Worm (Caenorhabditis elegans) whole organism, L1 larva: Measurements from ENCODE around the gene lrch-1.
A peak's percentile ranks its signal among the peaks of the same experiment; 100 is the strongest.

Source experiments
- F16B12.6 ChIP-seq: fragments of 150-350 bp; optimal IDR thresholded peaks from 2 replicates; lab custom pipeline; 2014; ENCODE audit warnings: missing biosample characterization, missing genetic modification characterization
- Y116A8C.19 ChIP-seq: sonication (generic microtip); optimal IDR thresholded peaks from 2 replicates; lab custom pipeline; 2016; ENCODE audit warnings: missing compliant biosample characterization, missing genetic modification characterization, borderline replicate concordance
- aly-2 ChIP-seq: fragments of 150-350 bp; optimal IDR thresholded peaks from 2 replicates; lab custom pipeline; 2014; ENCODE audit warnings: missing biosample characterization, missing genetic modification characterization
- ama-1 ChIP-seq: fragments of 150-350 bp; optimal IDR thresholded peaks from 2 replicates; lab custom pipeline; 2014
- ceh-8 ChIP-seq: fragments of 200-800 bp; sonication (Bioruptor generic); optimal IDR thresholded peaks from 2 replicates; lab custom pipeline; 2018; ENCODE audit warnings: mild to moderate bottlenecking, missing genetic modification characterization, moderate library complexity, missing compliant biosample characterization
- ceh-88 ChIP-seq: fragments of 200-800 bp; sonication (Bioruptor generic); IDR thresholded peaks from 2 replicates; pipeline ENCODE4 v1.3.6; 2022; ENCODE audit warnings: missing genetic modification characterization, missing compliant biosample characterization
- ceh-90 ChIP-seq: sonication (generic microtip); optimal IDR thresholded peaks from 2 replicates; lab custom pipeline; 2016; ENCODE audit warnings: missing genetic modification characterization, missing compliant biosample characterization
- ces-1 ChIP-seq: fragments of 150-350 bp; optimal IDR thresholded peaks from 2 replicates; lab custom pipeline; 2014; ENCODE audit warnings: missing biosample characterization, missing genetic modification reagents, missing genetic modification characterization
- dpl-1 ChIP-seq, 3 experiments: fragments of 150-350 bp in 2 of 3; sonication (generic microtip) in 1 of 3; optimal IDR thresholded peaks; 2 replicates each; lab custom pipeline; 2014 to 2017; ENCODE audit warnings: missing biosample characterization in 3 of 3, missing genetic modification characterization in 3 of 3, missing genetic modification reagents in 3 of 3
- efl-1 ChIP-seq, 4 experiments: fragments of 150-350 bp; optimal IDR thresholded peaks in 3 of 4; peaks in 1 of 4; 1 replicate in 1 of 4; 2 replicates in 3 of 4; lab custom pipeline; 2014; ENCODE audit warnings: missing biosample characterization in 2 of 4, missing genetic modification characterization in 2 of 4, missing genetic modification reagents in 2 of 4
- efl-3 ChIP-seq: fragments of 200-800 bp; sonication (Bioruptor generic); optimal IDR thresholded peaks from 2 replicates; lab custom pipeline; 2018; ENCODE audit warnings: mild to moderate bottlenecking, missing genetic modification characterization, missing compliant biosample characterization
- egl-13 ChIP-seq: sonication (generic microtip); optimal IDR thresholded peaks from 2 replicates; lab custom pipeline; 2016; ENCODE audit warnings: missing genotype, missing genetic modification reagents, missing genetic modification characterization, missing compliant biosample characterization
- egl-27 ChIP-seq, 2 experiments: fragments of 150-350 bp in 1 of 2; sonication (generic microtip); optimal IDR thresholded peaks; 3 replicates each; lab custom pipeline; 2017 to 2018; ENCODE audit warnings: missing biosample characterization in 2 of 2, missing genetic modification characterization in 2 of 2, missing genetic modification reagents in 2 of 2
- elt-2 ChIP-seq: sonication (generic microtip); optimal IDR thresholded peaks from 2 replicates; lab custom pipeline; 2016; ENCODE audit warnings: missing genetic modification characterization, mild to moderate bottlenecking, inconsistent platforms, missing compliant biosample characterization, missing genetic modification reagents
- elt-3 ChIP-seq, 6 experiments: fragments of 150-350 bp in 1 of 6; sonication (generic microtip); optimal IDR thresholded peaks; 2 replicates each; lab custom pipeline; 2017 to 2018; ENCODE audit warnings: missing biosample characterization in 6 of 6, missing genetic modification characterization in 6 of 6, inconsistent platforms in 1 of 6
- ets-5 ChIP-seq: fragments of 200-800 bp; sonication (Bioruptor generic); IDR thresholded peaks from 2 replicates; pipeline ENCODE4 v1.3.6; 2022; ENCODE audit warnings: missing genetic modification characterization, missing compliant biosample characterization
- fkh-10 ChIP-seq: sonication (generic microtip); optimal IDR thresholded peaks from 2 replicates; lab custom pipeline; 2017; ENCODE audit warnings: missing biosample characterization, missing genetic modification reagents, missing genetic modification characterization
- fkh-8 ChIP-seq: sonication (generic microtip); optimal IDR thresholded peaks from 2 replicates; lab custom pipeline; 2016; ENCODE audit warnings: mild to moderate bottlenecking, missing genetic modification characterization, missing compliant biosample characterization
- hlh-17 ChIP-seq: fragments of 200-800 bp; sonication (Bioruptor generic); optimal IDR thresholded peaks from 2 replicates; lab custom pipeline; 2018; ENCODE audit warnings: missing genetic modification characterization, mild to moderate bottlenecking, missing compliant biosample characterization, moderate library complexity, borderline replicate concordance
- hlh-4 ChIP-seq: sonication (generic microtip); optimal IDR thresholded peaks from 2 replicates; lab custom pipeline; 2016; ENCODE audit warnings: mild to moderate bottlenecking, missing genetic modification characterization, missing compliant biosample characterization
- lin-13 ChIP-seq: fragments of 150-350 bp; optimal IDR thresholded peaks from 2 replicates; lab custom pipeline; 2014; ENCODE audit warnings: missing biosample characterization, missing genetic modification reagents, missing genetic modification characterization
- lin-14 ChIP-seq: fragments of 200-800 bp; sonication (Bioruptor generic); optimal IDR thresholded peaks from 2 replicates; lab custom pipeline; 2018; ENCODE audit warnings: mild to moderate bottlenecking, missing genetic modification characterization, moderate library complexity, missing compliant biosample characterization
- lin-35 ChIP-seq, 2 experiments: fragments of 150-350 bp; optimal IDR thresholded peaks; 2 replicates each; lab custom pipeline; 2014; ENCODE audit warnings: missing biosample characterization in 2 of 2, missing genetic modification characterization in 2 of 2, missing genetic modification reagents in 2 of 2
- lin-39 ChIP-seq: fragments of 150-350 bp; optimal IDR thresholded peaks from 2 replicates; lab custom pipeline; 2014; ENCODE audit warnings: missing biosample characterization, missing genetic modification reagents, missing genetic modification characterization
- lsy-2 ChIP-seq, 2 experiments: fragments of 150-350 bp; optimal IDR thresholded peaks; 2 replicates each; lab custom pipeline; 2014; ENCODE audit warnings: missing biosample characterization in 2 of 2, missing genetic modification characterization in 2 of 2
- mep-1 ChIP-seq: fragments of 150-350 bp; optimal IDR thresholded peaks from 2 replicates; lab custom pipeline; 2014; ENCODE audit warnings: missing biosample characterization, missing genetic modification characterization
- nhr-12 ChIP-seq: sonication (generic microtip); optimal IDR thresholded peaks from 2 replicates; lab custom pipeline; 2017; ENCODE audit warnings: missing biosample characterization, missing genetic modification characterization
- nhr-19 ChIP-seq: fragments of 200-800 bp; sonication (Bioruptor generic); conservative IDR thresholded peaks from 2 replicates; pipeline ENCODE4 v1.3.6; 2022; ENCODE audit warnings: missing genetic modification characterization, missing compliant biosample characterization
- nhr-47 ChIP-seq: sonication (generic microtip); optimal IDR thresholded peaks from 2 replicates; lab custom pipeline; 2016; ENCODE audit warnings: mild to moderate bottlenecking, missing genetic modification characterization, moderate library complexity, missing compliant biosample characterization
- nhr-71 ChIP-seq: sonication (generic microtip); optimal IDR thresholded peaks from 2 replicates; lab custom pipeline; 2016; ENCODE audit warnings: mild to moderate bottlenecking, missing genetic modification characterization, moderate library complexity, missing compliant biosample characterization
- nhr-77 ChIP-seq: fragments of 150-350 bp; optimal IDR thresholded peaks from 2 replicates; lab custom pipeline; 2014; ENCODE audit warnings: missing biosample characterization, missing genetic modification characterization
- nhr-84 ChIP-seq: sonication (generic microtip); optimal IDR thresholded peaks from 2 replicates; lab custom pipeline; 2017; ENCODE audit warnings: missing biosample characterization, missing genetic modification characterization
- nhr-85 ChIP-seq: sonication (generic microtip); peaks from one replicate; lab custom pipeline; 2016; ENCODE audit warnings: missing genetic modification characterization, inconsistent platforms, missing compliant biosample characterization
- nhr-90 ChIP-seq: sonication (generic microtip); optimal IDR thresholded peaks from 2 replicates; lab custom pipeline; 2016; ENCODE audit warnings: mild to moderate bottlenecking, missing genetic modification characterization, missing compliant biosample characterization; ENCODE audit not compliant: poor library complexity
- pqm-1 ChIP-seq: sonication (generic microtip); optimal IDR thresholded peaks from 3 replicates; lab custom pipeline; 2017; ENCODE audit warnings: missing biosample characterization, missing genetic modification characterization
- sox-4 ChIP-seq: sonication (generic microtip); optimal IDR thresholded peaks from 2 replicates; lab custom pipeline; 2016; ENCODE audit warnings: missing genetic modification characterization, missing compliant biosample characterization
- sptf-1 ChIP-seq: fragments of 150-350 bp; optimal IDR thresholded peaks from 2 replicates; lab custom pipeline; 2014; ENCODE audit warnings: missing biosample characterization, missing genetic modification characterization
- unc-130 ChIP-seq: fragments of 150-350 bp; optimal IDR thresholded peaks from 2 replicates; lab custom pipeline; 2017; ENCODE audit warnings: missing biosample characterization, missing genetic modification characterization, inconsistent platforms
- unc-86 ChIP-seq: sonication (generic microtip); optimal IDR thresholded peaks from 2 replicates; lab custom pipeline; 2016; ENCODE audit warnings: missing genetic modification characterization, missing compliant biosample characterization
- unc-98 ChIP-seq: fragments of 200-800 bp; sonication (Bioruptor generic); IDR thresholded peaks from 2 replicates; pipeline ENCODE4 v1.3.6; 2022; ENCODE audit warnings: missing genetic modification characterization, missing compliant biosample characterization
- vab-15 ChIP-seq: sonication (generic microtip); optimal IDR thresholded peaks from 2 replicates; lab custom pipeline; 2017; ENCODE audit warnings: missing genotype, mild to moderate bottlenecking, missing genetic modification characterization, missing compliant biosample characterization
- xbp-1 ChIP-seq: sonication (generic microtip); optimal IDR thresholded peaks from 2 replicates; lab custom pipeline; 2016; ENCODE audit warnings: missing genetic modification characterization, missing compliant biosample characterization
- zag-1 ChIP-seq: fragments of 150-350 bp; optimal IDR thresholded peaks from 2 replicates; lab custom pipeline; 2014; ENCODE audit warnings: missing biosample characterization, missing genetic modification characterization
- zip-4 ChIP-seq: fragments of 200-800 bp; sonication (Bioruptor generic); optimal IDR thresholded peaks from 2 replicates; lab custom pipeline; 2018; ENCODE audit warnings: mild to moderate bottlenecking, missing genetic modification characterization, moderate library complexity, missing compliant biosample characterization
- ztf-11 ChIP-seq, 2 experiments: sonication (generic microtip); optimal IDR thresholded peaks; 2 replicates each; lab custom pipeline; 2016 to 2017; ENCODE audit warnings: missing genetic modification characterization in 2 of 2, missing biosample characterization in 1 of 2, missing compliant biosample characterization in 1 of 2

lrch-1 gene

DNA sequence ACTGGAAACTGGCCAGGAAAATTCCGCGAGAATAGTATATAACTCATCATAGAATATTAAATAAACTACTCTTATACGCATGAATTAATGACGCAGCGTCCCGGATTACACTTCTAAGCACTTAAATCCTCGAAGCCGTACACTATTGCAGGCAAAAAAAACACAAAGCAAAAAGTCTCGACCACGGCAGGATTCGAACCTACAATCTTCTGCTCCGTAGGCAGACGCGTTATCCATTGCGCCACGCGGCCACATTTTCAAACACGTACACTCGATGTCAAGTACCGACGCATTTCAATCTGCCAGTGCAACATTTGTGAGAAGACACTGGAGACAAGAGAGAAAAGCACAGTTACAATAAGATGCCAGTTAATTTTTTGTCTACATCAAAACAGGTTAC is 3.4 kb upstream of the lrch-1 start (continued):
- TF ChIP-seq Y116A8C.19: no peak
- peak; percentile 75 for TF ChIP-seq nhr-47 (tag; lab: Kevin White, UChicago)
- TF ChIP-seq ceh-8 (GFP tag; lab: Kevin White, UChicago): no peak
- TF ChIP-seq lin-14 (GFP tag; lab: Kevin White, UChicago): peak; percentile 66
- TF ChIP-seq nhr-85 (tag; lab: Kevin White, UChicago): peak; percentile 74
- peak; percentile 46 for TF ChIP-seq fkh-8 (tag; lab: Kevin White, UChicago)
- peak; percentile 5; the same call in 1 of the 2 replicates for TF ChIP-seq unc-98 (GFP tag; lab: Robert Waterston, UW)
- TF ChIP-seq lin-13 (GFP tag; lab: Kevin White, UChicago): no peak
- peak; percentile 14 for TF ChIP-seq nhr-77 (tag; lab: Kevin White, UChicago)
- no peak for TF ChIP-seq ztf-11 (tag; optimal IDR thresholded peaks at IDR 0.05; lab: Kevin White, UChicago)

DNA sequence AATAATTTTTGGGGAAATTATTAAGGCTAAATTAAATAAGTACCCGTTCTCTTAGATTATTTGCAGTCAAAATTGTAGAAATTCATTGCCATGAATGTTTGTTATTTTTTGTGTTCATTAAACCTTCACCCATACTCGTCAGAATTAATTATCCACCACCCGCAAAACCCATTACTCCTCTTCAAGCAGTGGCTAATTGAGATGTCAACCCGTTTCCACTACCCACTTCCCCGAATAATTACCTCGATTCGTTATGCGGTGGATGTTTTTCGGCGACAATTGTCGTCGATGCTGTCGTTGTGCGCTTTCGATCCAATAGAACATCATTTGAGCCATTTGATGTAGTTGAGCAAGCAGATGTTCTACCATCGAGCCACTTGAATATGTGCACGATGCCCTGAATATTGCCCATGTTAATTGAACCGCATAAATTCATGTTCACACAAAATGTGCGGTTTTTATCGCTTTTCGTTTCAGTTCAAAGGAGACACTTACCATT is 5.1 kb downstream of the lrch-1 start:
- TF ChIP-seq nhr-19 (GFP tag; lab: Robert Waterston, UW) (no peak), ceh-88 (GFP tag; lab: Robert Waterston, UW) (no peak), egl-13 (tag; lab: Kevin White, UChicago) (no peak), efl-1 (optimal IDR thresholded peaks at IDR 0.05; lab: Kevin White, UChicago) (no peak), efl-1 (GFP tag; optimal IDR thresholded peaks at IDR 0.05 in 1 of 2; lab: Kevin White, UChicago) (peak in 1 of 2 experiments; percentile 45)

- no peak for TF ChIP-seq dpl-1 (GFP tag; optimal IDR thresholded peaks at IDR 0.05; lab: Kevin White, UChicago)
- TF ChIP-seq zip-4: no peak
- no peak for TF ChIP-seq elt-2 (tag; lab: Kevin White, UChicago)
- TF ChIP-seq egl-27 (tag; optimal IDR thresholded peaks at IDR 0.05; lab: Kevin White, UChicago): no peak
- no peak for TF ChIP-seq pqm-1 (tag; lab: Kevin White, UChicago)
- no peak for TF ChIP-seq unc-86 (tag; lab: Kevin White, UChicago)
- no peak for TF ChIP-seq elt-3 (tag; optimal IDR thresholded peaks at IDR 0.05; lab: Kevin White, UChicago)
- TF ChIP-seq efl-3 (GFP tag; lab: Kevin White, UChicago): no peak
- TF ChIP-seq hlh-4 (tag; lab: Kevin White, UChicago): no peak
- no peak for TF ChIP-seq aly-2
These were observed 8.0 kb downstream of the lrch-1 start, which contains the start of gene C14F11.7 for ce11 chrX:6208463-6208862. C14F11.7 (minus strand) TSS chrX:6208563.

- TF ChIP-seq nhr-85 (tag; lab: Kevin White, UChicago): peak; percentile 93
- peak; percentile 66 for TF ChIP-seq vab-15 (tag; lab: Kevin White, UChicago)
- TF ChIP-seq sox-4 (tag; lab: Kevin White, UChicago): peak; percentile 89
- peak; percentile 81 for TF ChIP-seq ceh-90
- TF ChIP-seq nhr-84 (tag; lab: Kevin White, UChicago): no peak
- TF ChIP-seq zag-1 (tag; lab: Kevin White, UChicago): peak; percentile 0
- no peak for TF ChIP-seq nhr-12 (tag; lab: Kevin White, UChicago)
- peak; percentile 64 to 66 for TF ChIP-seq efl-1 (optimal IDR thresholded peaks at IDR 0.05; lab: Kevin White, UChicago)
- peak; percentile 52 to 96 for TF ChIP-seq efl-1 (GFP tag; optimal IDR thresholded peaks at IDR 0.05 in 1 of 2; lab: Kevin White, UChicago)
- TF ChIP-seq lin-35 (GFP tag; optimal IDR thresholded peaks at IDR 0.05; lab: Kevin White, UChicago): peak; percentile 69 to 85
- TF ChIP-seq xbp-1 (tag; lab: Kevin White, UChicago): peak; percentile 97
- no peak for TF ChIP-seq sptf-1
- no peak for TF ChIP-seq ets-5
- TF ChIP-seq nhr-71 (tag; lab: Kevin White, UChicago): peak; percentile 92
- TF ChIP-seq F16B12.6 (tag; lab: Kevin White, UChicago): no peak
- peak in 2 of 3 experiments; percentile 44 to 45 for TF ChIP-seq dpl-1 (GFP tag; optimal IDR thresholded peaks at IDR 0.05; lab: Kevin White, UChicago)
- TF ChIP-seq nhr-90 (tag; lab: Kevin White, UChicago): peak; percentile 93
- peak; percentile 71 for TF ChIP-seq unc-130 (tag; lab: Kevin White, UChicago)
- TF ChIP-seq zip-4: peak; percentile 63
- TF ChIP-seq lsy-2 (tag; optimal IDR thresholded peaks at IDR 0.05; lab: Kevin White, UChicago): peak; percentile 79 to 88
- TF ChIP-seq unc-86 (tag; lab: Kevin White, UChicago): peak; percentile 83
- peak; percentile 91 for TF ChIP-seq fkh-10 (GFP tag; lab: Kevin White, UChicago)
- TF ChIP-seq ces-1 (GFP tag; lab: Kevin White, UChicago): no peak
- peak; percentile 90 for TF ChIP-seq mep-1 (tag; lab: Kevin White, UChicago)
- peak; percentile 78 for TF ChIP-seq ceh-8 (GFP tag; lab: Kevin White, UChicago)
- peak in 3 of 6 experiments; percentile 10 to 61 (median 60) for TF ChIP-seq elt-3 (tag; optimal IDR thresholded peaks at IDR 0.05; lab: Kevin White, UChicago)
- TF ChIP-seq hlh-17 (GFP tag; lab: Kevin White, UChicago): no peak
- no peak for TF ChIP-seq ama-1 (lab: Kevin White, UChicago)
- TF ChIP-seq lin-39 (tag; lab: Kevin White, UChicago): peak; percentile 72
These were observed 8.8 kb downstream of the lrch-1 start, which contains the start of gene T13C5.6 for ce11 chrX:6207687-6208088. T13C5.6 (minus strand) TSS chrX:6207687.
